Worm (Caenorhabditis elegans) whole organism, L2 larva: ENCODE data around the gene C06C6.8.

Source experiments
- C34F6.9 ChIP-seq: fragments of 150-350 bp; optimal IDR thresholded peaks from 2 replicates; lab custom pipeline; 2014; ENCODE audit warnings: missing biosample characterization, missing genetic modification characterization
- F13H6.1 ChIP-seq: sonication (generic microtip); optimal IDR thresholded peaks from 2 replicates; lab custom pipeline; 2016; ENCODE audit warnings: missing genetic modification characterization, missing compliant biosample characterization
- R02D3.7 ChIP-seq: fragments of 150-350 bp; optimal IDR thresholded peaks from 2 replicates; lab custom pipeline; 2014; ENCODE audit warnings: missing biosample characterization, missing genetic modification characterization
- ZK546.5 ChIP-seq: sonication (generic microtip); optimal IDR thresholded peaks from 2 replicates; lab custom pipeline; 2017; ENCODE audit warnings: missing biosample characterization, missing genetic modification characterization
- alr-1 ChIP-seq: fragments of 150-350 bp; optimal IDR thresholded peaks from 2 replicates; lab custom pipeline; 2014; ENCODE audit warnings: missing biosample characterization, missing genetic modification characterization
- aly-2 ChIP-seq: fragments of 150-350 bp; optimal IDR thresholded peaks from 2 replicates; lab custom pipeline; 2014; ENCODE audit warnings: missing biosample characterization, missing genetic modification characterization
- blmp-1 ChIP-seq: sonication (generic microtip); optimal IDR thresholded peaks from 2 replicates; lab custom pipeline; 2017; ENCODE audit warnings: missing genetic modification characterization, mild to moderate bottlenecking, missing compliant biosample characterization, antibody characterized with exemption, moderate library complexity; ENCODE audit not compliant: insufficient read depth
- ceh-16 ChIP-seq: fragments of 150-350 bp; optimal IDR thresholded peaks from 2 replicates; lab custom pipeline; 2014; ENCODE audit warnings: missing biosample characterization, missing genetic modification characterization
- ceh-82 ChIP-seq: fragments of 150-350 bp; optimal IDR thresholded peaks from 2 replicates; lab custom pipeline; 2014; ENCODE audit warnings: missing biosample characterization, missing genetic modification characterization
- crh-2 ChIP-seq: sonication (generic microtip); optimal IDR thresholded peaks from 2 replicates; lab custom pipeline; 2017; ENCODE audit warnings: missing biosample characterization, missing genetic modification characterization
- dmd-4 ChIP-seq: sonication (generic microtip); optimal IDR thresholded peaks from 2 replicates; lab custom pipeline; 2017; ENCODE audit warnings: missing biosample characterization, missing genetic modification characterization
- egl-27 ChIP-seq: sonication (generic microtip); optimal IDR thresholded peaks from 3 replicates; lab custom pipeline; 2017; ENCODE audit warnings: missing biosample characterization, missing genetic modification reagents, missing genetic modification characterization
- elt-1 ChIP-seq: fragments of 150-350 bp; optimal IDR thresholded peaks from 2 replicates; lab custom pipeline; 2014; ENCODE audit warnings: missing biosample characterization, missing genetic modification characterization
- elt-3 ChIP-seq: sonication (generic microtip); optimal IDR thresholded peaks from 2 replicates; lab custom pipeline; 2017; ENCODE audit warnings: missing biosample characterization, missing genetic modification characterization
- fos-1 ChIP-seq: fragments of 150-350 bp; optimal IDR thresholded peaks from 2 replicates; lab custom pipeline; 2014; ENCODE audit warnings: missing biosample characterization, missing genetic modification characterization
- lin-11 ChIP-seq: fragments of 150-350 bp; sonication (generic microtip); optimal IDR thresholded peaks from 2 replicates; lab custom pipeline; 2014; ENCODE audit warnings: missing biosample characterization, missing genetic modification characterization, inconsistent platforms, mixed read lengths
- lin-39 ChIP-seq: fragments of 150-350 bp; optimal IDR thresholded peaks from 2 replicates; lab custom pipeline; 2014; ENCODE audit warnings: missing biosample characterization, missing genetic modification reagents, missing genetic modification characterization
- lsy-2 ChIP-seq, 2 experiments: fragments of 150-350 bp in 1 of 2; sonication (generic microtip) in 1 of 2; optimal IDR thresholded peaks; 2 replicates each; lab custom pipeline; 2014 to 2017; ENCODE audit warnings: missing biosample characterization in 2 of 2, missing genetic modification characterization in 2 of 2
- mab-5 ChIP-seq: fragments of 150-350 bp; optimal IDR thresholded peaks from 2 replicates; lab custom pipeline; 2014; ENCODE audit warnings: missing biosample characterization, missing genetic modification characterization
- mbf-1 ChIP-seq: sonication (generic microtip); optimal IDR thresholded peaks from 2 replicates; lab custom pipeline; 2017; ENCODE audit warnings: missing biosample characterization, missing genetic modification characterization
- mdl-1 ChIP-seq, 2 experiments: fragments of 150-350 bp in 1 of 2; sonication (generic microtip) in 1 of 2; optimal IDR thresholded peaks; 2 replicates each; lab custom pipeline; 2017; ENCODE audit warnings: missing biosample characterization in 2 of 2, missing genetic modification characterization in 2 of 2
- nhr-11 ChIP-seq: fragments of 150-350 bp; optimal IDR thresholded peaks from 2 replicates; lab custom pipeline; 2014; ENCODE audit warnings: missing biosample characterization, missing genetic modification characterization
- nhr-12 ChIP-seq: fragments of 150-350 bp; optimal IDR thresholded peaks from 2 replicates; lab custom pipeline; 2014; ENCODE audit warnings: missing biosample characterization, missing genetic modification characterization
- nhr-21 ChIP-seq: fragments of 150-350 bp; optimal IDR thresholded peaks from 2 replicates; lab custom pipeline; 2014; ENCODE audit warnings: missing biosample characterization, missing genetic modification characterization
- nhr-237 ChIP-seq: fragments of 150-350 bp; optimal IDR thresholded peaks from 2 replicates; lab custom pipeline; 2014; ENCODE audit warnings: missing biosample characterization, missing genetic modification characterization
- nhr-25 ChIP-seq: fragments of 150-350 bp; sonication (generic microtip); optimal IDR thresholded peaks from 3 replicates; lab custom pipeline; 2014; ENCODE audit warnings: missing biosample characterization, missing genetic modification characterization
- peb-1 ChIP-seq: fragments of 150-350 bp; optimal IDR thresholded peaks from 2 replicates; lab custom pipeline; 2014; ENCODE audit warnings: missing biosample characterization, missing genetic modification characterization
- sem-4 ChIP-seq: fragments of 150-350 bp; optimal IDR thresholded peaks from 2 replicates; lab custom pipeline; 2014; ENCODE audit warnings: missing biosample characterization, missing genetic modification reagents, missing genetic modification characterization
- skn-1 ChIP-seq: sonication (generic microtip); optimal IDR thresholded peaks from 2 replicates; lab custom pipeline; 2017; ENCODE audit warnings: missing biosample characterization, missing genetic modification characterization
- sma-3 ChIP-seq: sonication (generic microtip); optimal IDR thresholded peaks from 2 replicates; lab custom pipeline; 2016; ENCODE audit warnings: missing genetic modification reagents, missing genetic modification characterization, missing compliant biosample characterization
- unc-39 ChIP-seq: fragments of 150-350 bp; optimal IDR thresholded peaks from 2 replicates; lab custom pipeline; 2014; ENCODE audit warnings: missing biosample characterization, missing genetic modification characterization
- unc-55 ChIP-seq: fragments of 150-350 bp; sonication (generic microtip); optimal IDR thresholded peaks from 3 replicates; lab custom pipeline; 2014; ENCODE audit warnings: missing biosample characterization, missing genetic modification reagents, missing genetic modification characterization
- unc-62 ChIP-seq: fragments of 150-350 bp; optimal IDR thresholded peaks from 2 replicates; lab custom pipeline; 2014; ENCODE audit warnings: missing biosample characterization, missing genetic modification reagents, missing genetic modification characterization
- zag-1 ChIP-seq: fragments of 150-350 bp; optimal IDR thresholded peaks from 2 replicates; lab custom pipeline; 2014; ENCODE audit warnings: missing biosample characterization, missing genetic modification characterization
- ztf-1 ChIP-seq: fragments of 200-800 bp; sonication (Bioruptor generic); conservative IDR thresholded peaks from 2 replicates; pipeline ENCODE4 v1.3.6; 2022; ENCODE audit warnings: missing genetic modification characterization, missing compliant biosample characterization
- ztf-4 ChIP-seq: fragments of 150-350 bp; optimal IDR thresholded peaks from 2 replicates; lab custom pipeline; 2014; ENCODE audit warnings: missing biosample characterization, missing genetic modification characterization

C06C6.8 gene

ce11 chrV:16007505-16007904 lies 10.6 kb downstream of the C06C6.8 start, which contains the start of gene str-231:
TSS of gene str-231 (minus strand) at chrV:16007605.
- TF ChIP-seq aly-2 (tag; lab: Kevin White, UChicago) (no peak), nhr-11 (tag; lab: Kevin White, UChicago) (no peak), ceh-82 (tag; lab: Kevin White, UChicago) (no peak), unc-62 (GFP tag; lab: Kevin White, UChicago) (no peak), R02D3.7 (tag; lab: Kevin White, UChicago) (no peak), ZK546.5 (tag; lab: Kevin White, UChicago) (no peak), mdl-1 (tag; optimal IDR thresholded peaks at IDR 0.05; lab: Kevin White, UChicago) (no peak), sem-4 (no peak), skn-1 (tag; lab: Kevin White, UChicago) (no peak), elt-3 (tag; lab: Kevin White, UChicago) (no peak), nhr-12 (tag; lab: Kevin White, UChicago) (no peak), dmd-4 (tag; lab: Kevin White, UChicago) (no peak), lsy-2 (tag; optimal IDR thresholded peaks at IDR 0.05; lab: Kevin White, UChicago) (no peak), ztf-1 (GFP tag; lab: Robert Waterston, UW) (no peak)

- TF ChIP-seq dmd-4 (tag; lab: Kevin White, UChicago) (no peak), lin-11 (tag; lab: Kevin White, UChicago) (no peak), egl-27 (no peak), ceh-16 (no peak), ztf-1 (GFP tag; lab: Robert Waterston, UW) (no peak)
Observed at ce11 chrV:16009564-16009963, 12.6 kb downstream of the C06C6.8 start, which contains the start of gene str-233. TSS of gene str-233 (minus strand) at chrV:16009664.

ce11 chrV:16015652-16016051 lies 18.7 kb downstream of the C06C6.8 start, which contains the start of gene str-232:
TSS of gene str-232 (minus strand) at chrV:16015752.
- TF ChIP-seq skn-1 (tag; lab: Kevin White, UChicago) = no peak
- TF ChIP-seq nhr-25 (tag; lab: Kevin White, UChicago) = no peak
- no peak for TF ChIP-seq alr-1 (tag; lab: Kevin White, UChicago)
- no peak for TF ChIP-seq peb-1 (tag; lab: Kevin White, UChicago)
- TF ChIP-seq nhr-11 (tag; lab: Kevin White, UChicago) = no peak
- no peak for TF ChIP-seq mbf-1
- no peak for TF ChIP-seq sma-3
- TF ChIP-seq fos-1 (tag; lab: Kevin White, UChicago) = no peak
- TF ChIP-seq dmd-4 (tag; lab: Kevin White, UChicago) = no peak
- no peak for TF ChIP-seq C34F6.9 (tag; lab: Kevin White, UChicago)
- no peak for TF ChIP-seq elt-3 (tag; lab: Kevin White, UChicago)
- no peak for TF ChIP-seq elt-1
- no peak for TF ChIP-seq sem-4
- TF ChIP-seq mdl-1 (tag; optimal IDR thresholded peaks at IDR 0.05; lab: Kevin White, UChicago) = no peak
- TF ChIP-seq nhr-237 (tag; lab: Kevin White, UChicago) = no peak
- no peak for TF ChIP-seq unc-55 (GFP tag; lab: Kevin White, UChicago)
- TF ChIP-seq lin-11 (tag; lab: Kevin White, UChicago) = no peak
- TF ChIP-seq unc-62 (GFP tag; lab: Kevin White, UChicago) = no peak

- TF ChIP-seq ztf-4 (tag; lab: Kevin White, UChicago) = no peak
- no peak for TF ChIP-seq skn-1 (tag; lab: Kevin White, UChicago)
- TF ChIP-seq elt-1 = no peak
- no peak for TF ChIP-seq peb-1 (tag; lab: Kevin White, UChicago)
- no peak for TF ChIP-seq nhr-21 (tag; lab: Kevin White, UChicago)
- TF ChIP-seq mbf-1 = no peak
- TF ChIP-seq R02D3.7 (tag; lab: Kevin White, UChicago) = no peak
- no peak for TF ChIP-seq C34F6.9 (tag; lab: Kevin White, UChicago)
- no peak for TF ChIP-seq nhr-25 (tag; lab: Kevin White, UChicago)
- no peak for TF ChIP-seq blmp-1 (tag; lab: Kevin White, UChicago)
- no peak for TF ChIP-seq zag-1 (tag; lab: Kevin White, UChicago)
- TF ChIP-seq mab-5 (tag; lab: Kevin White, UChicago) = no peak
- no peak for TF ChIP-seq lsy-2 (tag; optimal IDR thresholded peaks at IDR 0.05; lab: Kevin White, UChicago)
- TF ChIP-seq nhr-237 (tag; lab: Kevin White, UChicago) = no peak
- no peak for TF ChIP-seq lin-39 (tag; lab: Kevin White, UChicago)
- TF ChIP-seq, all 48 proteins: peak for 0
Observed at ce11 chrV:16016977-16017376, 20.0 kb downstream of the C06C6.8 start.

ce11 chrV:16017671-16018070 lies 20.7 kb downstream of the C06C6.8 start, which contains the start of gene srx-43:
TSS of gene srx-43 (plus strand) at chrV:16017971.
- no peak for TF ChIP-seq skn-1 (tag; lab: Kevin White, UChicago)
- TF ChIP-seq R02D3.7 (tag; lab: Kevin White, UChicago) = no peak
- no peak for TF ChIP-seq unc-39 (tag; lab: Kevin White, UChicago)
- TF ChIP-seq C34F6.9 (tag; lab: Kevin White, UChicago) = no peak
- no peak for TF ChIP-seq F13H6.1 (tag; lab: Kevin White, UChicago)
- no peak for TF ChIP-seq crh-2 (tag; lab: Kevin White, UChicago)
- TF ChIP-seq ztf-4 (tag; lab: Kevin White, UChicago) = no peak
- no peak for TF ChIP-seq mab-5 (tag; lab: Kevin White, UChicago)
- TF ChIP-seq sma-3 = no peak
- no peak for TF ChIP-seq elt-1
- no peak for TF ChIP-seq sem-4
